Worm (Caenorhabditis elegans): ENCODE results near the gene Y24D9A.6.
A peak's percentile ranks its signal among the peaks of the same experiment; 100 is the strongest.

ce11 chrIV:4390438-4390894, 9.7 kb downstream of the Y24D9A.6 start, which contains the start of the genes rpl-7A and set-21:
- peak; percentile 63 for TF ChIP-seq snpc-4 (tag; optimal IDR thresholded peaks at IDR 0.05)
- peak; percentile 58 for TF ChIP-seq R02D3.7 (tag; optimal IDR thresholded peaks at IDR 0.05)
- TF ChIP-seq ceh-82 (tag; optimal IDR thresholded peaks at IDR 0.05) = peak; percentile 86
- TF ChIP-seq fos-1 (tag; optimal IDR thresholded peaks at IDR 0.05) = peak; percentile 80
- TF ChIP-seq dmd-4 (tag; optimal IDR thresholded peaks at IDR 0.05) = no peak
- TF ChIP-seq nhr-237 (tag; optimal IDR thresholded peaks at IDR 0.05) = peak; percentile 78
- peak; percentile 91 to 97 for TF ChIP-seq lsy-2 (tag; optimal IDR thresholded peaks at IDR 0.05)
- TF ChIP-seq mdl-1 (tag; optimal IDR thresholded peaks at IDR 0.05) = peak in 1 of 2 experiments; percentile 52
